Fruit fly (Drosophila melanogaster): ENCODE data around the gene CG7742.

- TF ChIP-seq Lpt (GFP tag; optimal IDR thresholded peaks at IDR 0.05) (no peak), dsx (GFP tag; optimal IDR thresholded peaks at IDR 0.05; ENCODE audit: poor library complexity, severe bottlenecking) (no peak), cyc (GFP tag; optimal IDR thresholded peaks at IDR 0.05) (no peak), Eip93F (GFP tag; optimal IDR thresholded peaks at IDR 0.05) (no peak), Gug (GFP tag; IDR thresholded peaks at IDR 0.05) (no peak), Hr38 (GFP tag; optimal IDR thresholded peaks at IDR 0.05) (no peak), CG34406 (GFP tag; optimal IDR thresholded peaks at IDR 0.05) (no peak), CG6163 (GFP tag; IDR thresholded peaks at IDR 0.05) (no peak), CG3919 (GFP tag; optimal IDR thresholded peaks at IDR 0.05) (no peak), Sox15 (GFP tag; optimal IDR thresholded peaks at IDR 0.05) (no peak), CG15336 (GFP tag; IDR thresholded peaks at IDR 0.05) (0 out of 2 replicates have a peak, but pooled peaks have one; percentile 7), fd59A (GFP tag; optimal IDR thresholded peaks at IDR 0.05) (no peak)
Measured at dm6 chr2L:5229735-5230347, 15.0 kb upstream of the CG7742 start.

All from whole organism, prepupa.